Worm (Caenorhabditis elegans) whole organism, mixed stage, embryonic: Measurements from ENCODE around the gene srd-50.

Experiments used
- M03D4.4 ChIP-seq: sonication (generic microtip); optimal IDR thresholded peaks from 2 replicates; lab custom pipeline; 2017; ENCODE audit warnings: mild to moderate bottlenecking, missing genetic modification characterization, missing compliant biosample characterization
- bed-3 ChIP-seq: fragments of 200-800 bp; sonication (Bioruptor generic); optimal IDR thresholded peaks from 3 replicates; lab custom pipeline; 2018; ENCODE audit warnings: mild to moderate bottlenecking, missing genetic modification characterization, moderate library complexity, missing compliant biosample characterization
- blmp-1 ChIP-seq: fragments of 150-350 bp; optimal IDR thresholded peaks from 2 replicates; lab custom pipeline; 2014; ENCODE audit warnings: missing biosample characterization, missing genetic modification characterization
- ceh-39 ChIP-seq: fragments of 150-350 bp; optimal IDR thresholded peaks from 2 replicates; lab custom pipeline; 2014; ENCODE audit warnings: missing biosample characterization, missing genetic modification characterization
- ceh-83 ChIP-seq: fragments of 200-800 bp; sonication (Bioruptor generic); optimal IDR thresholded peaks from 2 replicates; lab custom pipeline; 2018; ENCODE audit warnings: mild to moderate bottlenecking, missing genetic modification characterization, missing compliant biosample characterization
- ces-1 ChIP-seq: fragments of 150-350 bp; optimal IDR thresholded peaks from 2 replicates; lab custom pipeline; 2014; ENCODE audit warnings: missing biosample characterization, missing genetic modification reagents, missing genetic modification characterization
- cnd-1 ChIP-seq: fragments of 200-800 bp; sonication (Bioruptor generic); optimal IDR thresholded peaks from 2 replicates; lab custom pipeline; 2018; ENCODE audit warnings: mild to moderate bottlenecking, missing genetic modification characterization, missing compliant biosample characterization
- drap-1 ChIP-seq: fragments of 200-800 bp; sonication (Bioruptor generic); optimal IDR thresholded peaks from 3 replicates; lab custom pipeline; 2018; ENCODE audit warnings: mild to moderate bottlenecking, missing genetic modification characterization, missing compliant biosample characterization
- elt-1 ChIP-seq: sonication (generic microtip); optimal IDR thresholded peaks from 2 replicates; lab custom pipeline; 2017; ENCODE audit warnings: missing genetic modification characterization, mild to moderate bottlenecking, missing compliant biosample characterization, antibody characterized with exemption, moderate library complexity, borderline replicate concordance; ENCODE audit not compliant: insufficient read depth
- flh-1 ChIP-seq: fragments of 200-800 bp; sonication (Bioruptor generic); optimal IDR thresholded peaks from 2 replicates; lab custom pipeline; 2018; ENCODE audit warnings: mild to moderate bottlenecking, missing genetic modification characterization, moderate library complexity, missing compliant biosample characterization
- ham-2 ChIP-seq: fragments of 200-800 bp; sonication (Bioruptor generic); optimal IDR thresholded peaks from 2 replicates; lab custom pipeline; 2018; ENCODE audit warnings: mild to moderate bottlenecking, missing genetic modification characterization, missing compliant biosample characterization
- hlh-1 ChIP-seq: fragments of 150-350 bp; optimal IDR thresholded peaks from 2 replicates; lab custom pipeline; 2014; ENCODE audit warnings: missing biosample characterization, missing genetic modification reagents, missing genetic modification characterization
- lin-13 ChIP-seq: fragments of 150-350 bp; optimal IDR thresholded peaks from 2 replicates; lab custom pipeline; 2014; ENCODE audit warnings: missing biosample characterization, missing genetic modification characterization
- lin-32 ChIP-seq: fragments of 200-800 bp; sonication (Bioruptor generic); optimal IDR thresholded peaks from 2 replicates; lab custom pipeline; 2018; ENCODE audit warnings: mild to moderate bottlenecking, missing genetic modification characterization, missing compliant biosample characterization
- lsy-2 ChIP-seq: fragments of 150-350 bp; optimal IDR thresholded peaks from 2 replicates; lab custom pipeline; 2014; ENCODE audit warnings: missing biosample characterization, missing genetic modification characterization
- mab-5 ChIP-seq: fragments of 150-350 bp; optimal IDR thresholded peaks from 2 replicates; lab custom pipeline; 2014; ENCODE audit warnings: missing biosample characterization, missing genetic modification characterization
- mep-1 ChIP-seq: fragments of 150-350 bp; optimal IDR thresholded peaks from 2 replicates; lab custom pipeline; 2017; ENCODE audit warnings: missing biosample characterization, missing genetic modification reagents, missing genetic modification characterization, inconsistent platforms
- mls-2 ChIP-seq: sonication (generic microtip); optimal IDR thresholded peaks from 2 replicates; lab custom pipeline; 2016; ENCODE audit warnings: mild to moderate bottlenecking, missing genetic modification characterization, moderate library complexity, missing compliant biosample characterization
- nhr-12 ChIP-seq: fragments of 150-350 bp; optimal IDR thresholded peaks from 2 replicates; lab custom pipeline; 2014; ENCODE audit warnings: missing biosample characterization, missing genetic modification characterization
- nhr-2 ChIP-seq: fragments of 150-350 bp; optimal IDR thresholded peaks from 2 replicates; lab custom pipeline; 2014; ENCODE audit warnings: missing biosample characterization, missing genetic modification characterization
- nhr-28 ChIP-seq: fragments of 150-350 bp; optimal IDR thresholded peaks from 2 replicates; lab custom pipeline; 2014; ENCODE audit warnings: missing biosample characterization, missing genetic modification characterization
- nhr-76 ChIP-seq: sonication (generic microtip); optimal IDR thresholded peaks from 2 replicates; lab custom pipeline; 2017; ENCODE audit warnings: missing biosample characterization, missing genetic modification characterization
- pha-4 ChIP-seq: fragments of 150-350 bp; optimal IDR thresholded peaks from 2 replicates; lab custom pipeline; 2018; ENCODE audit warnings: missing biosample characterization, missing genetic modification reagents, missing genetic modification characterization
- sem-2 ChIP-seq: fragments of 200-800 bp; sonication (Bioruptor generic); optimal IDR thresholded peaks from 2 replicates; lab custom pipeline; 2018; ENCODE audit warnings: mild to moderate bottlenecking, missing genetic modification characterization, missing compliant biosample characterization
- snpc-4 ChIP-seq: fragments of 150-350 bp; optimal IDR thresholded peaks from 2 replicates; lab custom pipeline; 2014; ENCODE audit warnings: missing biosample characterization, missing genetic modification characterization
- sptf-1 ChIP-seq: sonication (generic microtip); optimal IDR thresholded peaks from 2 replicates; lab custom pipeline; 2017; ENCODE audit warnings: mild to moderate bottlenecking, missing genetic modification characterization, moderate library complexity, missing compliant biosample characterization
- tbx-8 ChIP-seq: fragments of 200-800 bp; sonication (Bioruptor generic); optimal IDR thresholded peaks from 2 replicates; lab custom pipeline; 2018; ENCODE audit warnings: mild to moderate bottlenecking, missing genetic modification characterization, moderate library complexity, missing compliant biosample characterization
- unc-120 ChIP-seq: sonication (generic microtip); optimal IDR thresholded peaks from 2 replicates; lab custom pipeline; 2017; ENCODE audit warnings: missing genetic modification characterization, missing compliant biosample characterization; ENCODE audit not compliant: poor library complexity, severe bottlenecking
- unc-62 ChIP-seq: fragments of 150-350 bp; optimal IDR thresholded peaks from 2 replicates; lab custom pipeline; 2014; ENCODE audit warnings: missing biosample characterization, missing genetic modification reagents, missing genetic modification characterization
- zip-8 ChIP-seq: fragments of 150-350 bp; optimal IDR thresholded peaks from 2 replicates; lab custom pipeline; 2014; ENCODE audit warnings: missing biosample characterization, missing genetic modification characterization
- ztf-11 ChIP-seq: fragments of 150-350 bp; optimal IDR thresholded peaks from 2 replicates; lab custom pipeline; 2014; ENCODE audit warnings: missing biosample characterization, missing genetic modification characterization

The srd-50 gene

DNA sequence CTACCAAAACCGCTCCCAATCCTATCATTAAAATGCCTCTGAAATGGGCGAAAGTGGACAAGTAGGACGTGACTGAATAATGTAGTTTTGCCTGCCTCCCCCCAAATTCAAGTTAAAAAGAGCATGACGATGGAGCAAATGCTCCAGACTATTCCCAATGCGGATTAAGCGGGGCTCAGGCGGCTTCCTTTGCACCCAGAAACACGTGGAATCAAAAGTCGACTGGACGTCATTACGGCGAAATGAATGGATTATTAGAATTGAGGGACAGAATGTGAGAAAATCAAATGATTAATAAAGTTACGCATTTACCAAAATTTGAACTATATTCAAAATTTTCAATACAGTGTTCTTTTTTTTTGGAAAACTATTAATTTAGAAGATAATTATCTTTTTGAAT lies 18.3 kb upstream of the srd-50 start:
- TF ChIP-seq cnd-1 (tag; lab: Kevin White, UChicago) (no peak), pha-4 (no peak), ces-1 (GFP tag; lab: Kevin White, UChicago) (peak; percentile 2)

- TF ChIP-seq ces-1 (GFP tag; lab: Kevin White, UChicago) (peak; percentile 69), sem-2 (GFP tag; lab: Kevin White, UChicago) (no peak)
These were observed 17.5 kb upstream of the srd-50 start for ce11 chrX:13499098-13499497.

DNA sequence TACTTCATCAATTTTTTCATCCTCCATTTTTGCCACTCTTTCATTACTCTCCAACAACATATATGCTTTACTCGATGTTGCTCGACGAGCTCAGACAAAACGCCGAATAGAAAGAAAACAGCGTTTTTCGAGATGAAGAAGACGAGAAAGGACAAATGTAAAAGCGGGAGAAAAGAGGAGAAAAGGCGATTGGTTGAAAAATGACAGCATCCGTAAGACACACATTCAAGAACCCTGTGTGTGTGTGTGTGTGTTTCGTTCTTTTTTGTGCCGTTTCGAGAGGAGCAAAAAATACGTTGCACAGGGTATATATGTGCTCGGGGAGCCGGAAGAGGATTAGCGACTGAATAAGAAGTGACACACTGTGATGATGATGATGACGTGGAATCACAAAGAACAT lies 12.2 kb upstream of the srd-50 start:
- TF ChIP-seq sem-2 (GFP tag; lab: Kevin White, UChicago) (no peak), blmp-1 (tag; lab: Kevin White, UChicago) (no peak), unc-120 (tag; lab: Kevin White, UChicago) (no peak), snpc-4 (tag; lab: Kevin White, UChicago) (no peak), drap-1 (GFP tag; lab: Kevin White, UChicago) (no peak), mls-2 (no peak), tbx-8 (GFP tag; lab: Kevin White, UChicago) (no peak), lin-32 (GFP tag; lab: Kevin White, UChicago) (no peak), mep-1 (tag; lab: Kevin White, UChicago) (no peak), ces-1 (GFP tag; lab: Kevin White, UChicago) (no peak), flh-1 (GFP tag; lab: Kevin White, UChicago) (no peak), elt-1 (tag; lab: Kevin White, UChicago) (no peak)
- TF ChIP-seq, all 35 proteins: peak for 0

ce11 chrX:13484813-13485212 lies 3.2 kb upstream of the srd-50 start, which contains the start of gene srd-51:
srd-51 (minus strand) TSS chrX:13484913.
- TF ChIP-seq M03D4.4 (no peak), blmp-1 (tag; lab: Kevin White, UChicago) (no peak), sem-2 (GFP tag; lab: Kevin White, UChicago) (no peak), mls-2 (no peak), bed-3 (no peak), elt-1 (tag; lab: Kevin White, UChicago) (no peak), drap-1 (GFP tag; lab: Kevin White, UChicago) (no peak), sptf-1 (no peak), mep-1 (tag; lab: Kevin White, UChicago) (no peak), flh-1 (GFP tag; lab: Kevin White, UChicago) (no peak), ceh-83 (GFP tag; lab: Kevin White, UChicago) (no peak), nhr-12 (no peak), mab-5 (tag; lab: Kevin White, UChicago) (no peak), unc-120 (tag; lab: Kevin White, UChicago) (no peak), unc-62 (GFP tag; lab: Kevin White, UChicago) (no peak), ztf-11 (tag; lab: Kevin White, UChicago) (no peak), nhr-76 (tag; lab: Kevin White, UChicago) (no peak), nhr-2 (no peak), nhr-28 (tag; lab: Kevin White, UChicago) (no peak)

DNA sequence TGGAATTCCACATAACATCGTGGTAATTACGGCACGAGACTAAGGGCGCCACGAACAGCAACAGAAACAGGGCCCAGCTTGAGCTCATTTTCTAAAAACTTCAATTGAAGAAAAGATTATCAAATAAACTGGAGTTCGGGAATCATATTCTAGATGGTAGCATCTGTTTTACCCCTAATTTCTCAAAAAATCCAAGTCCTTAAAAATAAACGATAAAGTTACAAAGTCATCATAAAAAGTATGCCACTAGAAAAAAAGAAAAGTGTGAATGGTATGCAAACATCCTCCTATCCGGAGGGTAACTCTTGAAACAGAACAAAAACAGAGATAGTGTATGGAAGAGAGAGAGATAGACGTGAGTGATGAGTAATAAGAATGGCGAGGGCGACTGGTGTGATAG lies 4.2 kb downstream of the srd-50 start, which contains the start of gene efn-3:
Gene efn-3, minus strand, starts transcription at position 101 of the 400 bp plus-strand sequence.
- TF ChIP-seq ces-1 (GFP tag; lab: Kevin White, UChicago) (no peak), lsy-2 (no peak), sptf-1 (no peak), sem-2 (GFP tag; lab: Kevin White, UChicago) (no peak), pha-4 (no peak), ceh-39 (tag; lab: Kevin White, UChicago) (no peak), lin-32 (GFP tag; lab: Kevin White, UChicago) (no peak), mls-2 (no peak), tbx-8 (GFP tag; lab: Kevin White, UChicago) (no peak), ham-2 (GFP tag; lab: Kevin White, UChicago) (no peak), flh-1 (GFP tag; lab: Kevin White, UChicago) (no peak), lin-13 (no peak), zip-8 (tag; lab: Kevin White, UChicago) (no peak), unc-62 (GFP tag; lab: Kevin White, UChicago) (no peak), nhr-28 (tag; lab: Kevin White, UChicago) (no peak), elt-1 (tag; lab: Kevin White, UChicago) (no peak), mep-1 (tag; lab: Kevin White, UChicago) (no peak), drap-1 (GFP tag; lab: Kevin White, UChicago) (no peak), hlh-1 (tag; lab: Kevin White, UChicago) (no peak)
